Worm (Caenorhabditis elegans) whole organism, late embryonic: ENCODE results near the gene T24B8.7.

Source experiments
- ama-1 ChIP-seq: fragments of 150-350 bp; optimal IDR thresholded peaks from 2 replicates; lab custom pipeline; 2014
- ceh-18 ChIP-seq: sonication (generic microtip); optimal IDR thresholded peaks from 2 replicates; lab custom pipeline; 2016; ENCODE audit warnings: missing genetic modification characterization, missing compliant biosample characterization
- ceh-9 ChIP-seq: sonication (generic microtip); optimal IDR thresholded peaks from 2 replicates; lab custom pipeline; 2016; ENCODE audit warnings: mild to moderate bottlenecking, missing genetic modification characterization, inconsistent platforms, missing compliant biosample characterization
- che-1 ChIP-seq: sonication (generic microtip); optimal IDR thresholded peaks from 2 replicates; lab custom pipeline; 2016; ENCODE audit warnings: mild to moderate bottlenecking, missing genetic modification characterization, missing compliant biosample characterization
- lin-11 ChIP-seq: fragments of 200-800 bp; sonication (Bioruptor generic); optimal IDR thresholded peaks from 2 replicates; lab custom pipeline; 2018; ENCODE audit warnings: mild to moderate bottlenecking, missing genetic modification characterization, missing compliant biosample characterization
- pax-1 ChIP-seq: fragments of 150-350 bp; optimal IDR thresholded peaks from 2 replicates; lab custom pipeline; 2014; ENCODE audit warnings: missing biosample characterization, missing genetic modification characterization
- sdc-2 ChIP-seq: sonication (generic microtip); optimal IDR thresholded peaks from 2 replicates; lab custom pipeline; 2016; ENCODE audit warnings: missing genotype, missing genetic modification characterization, missing compliant biosample characterization
- tbx-7 ChIP-seq: sonication (generic microtip); optimal IDR thresholded peaks from 2 replicates; lab custom pipeline; 2016; ENCODE audit warnings: missing genotype, missing genetic modification characterization, missing compliant biosample characterization

- TF ChIP-seq ceh-9 (tag; lab: Kevin White, UChicago) (no peak), lin-11 (no peak), sdc-2 (tag; lab: Kevin White, UChicago) (no peak), tbx-7 (no peak), che-1 (tag; lab: Kevin White, UChicago) (no peak), ama-1 (lab: Kevin White, UChicago) (no peak), ceh-18 (tag; lab: Kevin White, UChicago) (no peak), pax-1 (tag; lab: Kevin White, UChicago) (no peak)
These were observed 39.4 kb upstream of the T24B8.7 start for ce11 chrII:9092910-9093309.
